Worm (Caenorhabditis elegans): Measurements from ENCODE around the gene Y40B10A.5.

DNA sequence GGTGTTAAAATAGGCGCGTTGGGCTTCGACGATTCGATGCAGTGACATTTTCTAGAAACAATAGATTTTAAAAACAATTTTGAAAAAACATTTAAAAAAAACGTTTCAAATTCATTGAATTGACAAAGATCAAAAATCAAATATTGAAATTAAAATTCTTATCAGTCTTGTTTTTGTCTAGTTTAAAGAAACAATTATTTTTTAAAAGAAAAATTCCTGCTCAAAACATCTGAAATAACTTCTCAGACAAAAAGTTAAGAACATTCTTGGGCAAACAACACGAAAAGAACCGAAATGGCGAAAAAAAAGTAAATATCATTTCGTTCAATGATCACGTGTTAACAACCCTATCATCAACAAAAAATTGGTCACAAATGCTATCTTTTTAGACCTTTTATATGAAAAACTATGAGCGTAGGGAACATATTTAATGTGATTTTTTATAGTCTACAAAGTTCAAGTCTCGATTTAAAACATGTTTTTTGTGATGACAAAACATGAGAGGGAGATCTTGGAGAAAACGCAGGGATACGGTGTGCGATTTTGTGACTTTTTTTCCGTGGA, 46.2 kb downstream of the Y40B10A.5 start, which contains the start of gene alh-5:
- TF ChIP-seq nfya-1 (tag; optimal IDR thresholded peaks at IDR 0.05), result no peak
- no peak for TF ChIP-seq ceh-9 (tag; optimal IDR thresholded peaks at IDR 0.05)
- TF ChIP-seq ama-1 (optimal IDR thresholded peaks at IDR 0.05), result no peak
- TF ChIP-seq ceh-6 (GFP tag; optimal IDR thresholded peaks at IDR 0.05), result no peak
- no peak for TF ChIP-seq nhr-11 (tag; optimal IDR thresholded peaks at IDR 0.05)
- TF ChIP-seq ceh-18 (tag; optimal IDR thresholded peaks at IDR 0.05), result no peak
- no peak for TF ChIP-seq dve-1 (tag; optimal IDR thresholded peaks at IDR 0.05)
- no peak for TF ChIP-seq fax-1 (tag; optimal IDR thresholded peaks at IDR 0.05)
- TF ChIP-seq pqm-1 (tag; optimal IDR thresholded peaks at IDR 0.05), result no peak
- no peak for TF ChIP-seq T23F11.4 (GFP tag; optimal IDR thresholded peaks at IDR 0.05)

All from whole organism, late embryonic.